Worm (Caenorhabditis elegans): Measurements from ENCODE around the gene C06E4.8.

DNA sequence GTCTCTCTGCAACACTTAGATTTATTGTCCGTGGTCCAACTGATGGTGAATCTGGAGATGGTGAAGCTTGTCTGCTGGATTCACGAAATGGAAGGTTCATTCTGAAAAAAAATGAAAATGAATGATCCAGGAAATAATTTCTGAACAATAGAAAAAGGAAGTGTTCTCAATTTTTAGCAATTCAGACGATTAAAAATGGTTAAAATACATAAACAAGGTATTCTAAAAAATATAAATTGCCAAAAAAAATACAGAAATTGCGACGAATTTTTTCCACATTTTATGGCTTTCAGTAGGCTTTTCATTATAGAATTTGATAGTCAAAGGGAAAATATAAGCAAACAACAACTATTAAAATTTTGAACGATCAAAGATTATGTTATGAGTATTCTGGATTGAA lies 22.5 kb downstream of the C06E4.8 start, which contains the start of gene glb-2:
- TF ChIP-seq flt-1 (GFP tag; IDR thresholded peaks at IDR 0.05) (no peak), T22C8.4 (GFP tag; IDR thresholded peaks at IDR 0.05) (no peak), ztf-23 (GFP tag; IDR thresholded peaks at IDR 0.05) (no peak), ref-1 (GFP tag; conservative IDR thresholded peaks at IDR 0.05) (no peak)

Data from whole organism, midembryonic.